Fruit fly (Drosophila melanogaster): ENCODE data around the gene CG3176.

DNA sequence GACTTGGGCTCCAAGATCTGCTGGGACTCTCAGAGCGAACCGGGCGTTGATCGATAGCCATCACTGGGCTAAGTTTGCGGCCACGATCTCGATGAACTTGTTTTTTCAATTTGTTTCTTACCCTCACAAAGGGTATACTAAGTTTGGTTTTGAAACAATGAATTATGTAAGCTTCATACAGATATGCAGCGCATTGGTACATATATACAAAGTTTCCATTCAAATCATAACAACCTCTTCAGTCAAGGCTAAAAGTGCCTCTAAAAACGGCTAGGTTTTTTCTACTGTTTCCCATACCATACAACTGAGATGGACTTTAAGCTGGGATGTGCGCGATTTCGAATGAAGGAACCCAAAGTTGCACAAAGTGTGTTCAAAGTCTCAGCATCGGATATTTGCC lies 40.4 kb upstream of the CG3176 start:
- TF ChIP-seq Sry-δ (GFP tag; optimal IDR thresholded peaks at IDR 0.05): no peak
- TF ChIP-seq Med (GFP tag): no peak
- no peak for TF ChIP-seq CG32772 (GFP tag; IDR thresholded peaks at IDR 0.05)
- no peak for TF ChIP-seq CG18011 (GFP tag; optimal IDR thresholded peaks at IDR 0.05)
- TF ChIP-seq nerfin-1 (tag; optimal IDR thresholded peaks at IDR 0.05): no peak

Measured in whole organism, embryonic.